Worm (Caenorhabditis elegans) whole organism, L1 larva: Measurements from ENCODE around the gene C54F6.12.

Experiments used
- C04F5.9 ChIP-seq: sonication (generic microtip); optimal IDR thresholded peaks from 2 replicates; lab custom pipeline; 2016; ENCODE audit warnings: missing genetic modification characterization, missing compliant biosample characterization
- C16A3.4 ChIP-seq: fragments of 150-350 bp; optimal IDR thresholded peaks from 2 replicates; lab custom pipeline; 2014; ENCODE audit warnings: missing biosample characterization, missing genetic modification characterization
- C34B4.2 ChIP-seq: sonication (generic microtip); optimal IDR thresholded peaks from 2 replicates; lab custom pipeline; 2017; ENCODE audit warnings: mild to moderate bottlenecking, missing genetic modification characterization, missing compliant biosample characterization
- F16B12.6 ChIP-seq: fragments of 150-350 bp; optimal IDR thresholded peaks from 2 replicates; lab custom pipeline; 2014; ENCODE audit warnings: missing biosample characterization, missing genetic modification characterization
- Y116A8C.19 ChIP-seq: sonication (generic microtip); optimal IDR thresholded peaks from 2 replicates; lab custom pipeline; 2016; ENCODE audit warnings: missing compliant biosample characterization, missing genetic modification characterization, borderline replicate concordance
- aha-1 ChIP-seq: fragments of 150-350 bp; optimal IDR thresholded peaks from 2 replicates; lab custom pipeline; 2014; ENCODE audit warnings: missing biosample characterization, missing genetic modification characterization
- aly-2 ChIP-seq: fragments of 150-350 bp; optimal IDR thresholded peaks from 2 replicates; lab custom pipeline; 2014; ENCODE audit warnings: missing biosample characterization, missing genetic modification characterization
- ama-1 ChIP-seq: fragments of 150-350 bp; optimal IDR thresholded peaks from 2 replicates; lab custom pipeline; 2014
- blmp-1 ChIP-seq: fragments of 150-350 bp; optimal IDR thresholded peaks from 2 replicates; lab custom pipeline; 2014; ENCODE audit warnings: missing biosample characterization, missing genetic modification characterization
- ceh-8 ChIP-seq: fragments of 200-800 bp; sonication (Bioruptor generic); optimal IDR thresholded peaks from 2 replicates; lab custom pipeline; 2018; ENCODE audit warnings: mild to moderate bottlenecking, missing genetic modification characterization, moderate library complexity, missing compliant biosample characterization
- ceh-82 ChIP-seq, 3 experiments: fragments of 150-350 bp in 1 of 3; sonication (generic microtip) in 2 of 3; optimal IDR thresholded peaks; 2 replicates each; lab custom pipeline; 2014 to 2017; ENCODE audit warnings: missing biosample characterization in 3 of 3, missing genetic modification characterization in 3 of 3
- ceh-88 ChIP-seq: fragments of 200-800 bp; sonication (Bioruptor generic); IDR thresholded peaks from 2 replicates; pipeline ENCODE4 v1.3.6; 2022; ENCODE audit warnings: missing genetic modification characterization, missing compliant biosample characterization
- ces-1 ChIP-seq: fragments of 150-350 bp; optimal IDR thresholded peaks from 2 replicates; lab custom pipeline; 2014; ENCODE audit warnings: missing biosample characterization, missing genetic modification reagents, missing genetic modification characterization
- dsc-1 ChIP-seq: sonication (generic microtip); optimal IDR thresholded peaks from 2 replicates; lab custom pipeline; 2016; ENCODE audit warnings: mild to moderate bottlenecking, missing genetic modification characterization, missing compliant biosample characterization
- elt-2 ChIP-seq: sonication (generic microtip); optimal IDR thresholded peaks from 2 replicates; lab custom pipeline; 2016; ENCODE audit warnings: missing genetic modification characterization, mild to moderate bottlenecking, inconsistent platforms, missing compliant biosample characterization, missing genetic modification reagents
- elt-3 ChIP-seq, 6 experiments: fragments of 150-350 bp in 1 of 6; sonication (generic microtip); optimal IDR thresholded peaks; 2 replicates each; lab custom pipeline; 2017 to 2018; ENCODE audit warnings: missing biosample characterization in 6 of 6, missing genetic modification characterization in 6 of 6, inconsistent platforms in 1 of 6
- ets-5 ChIP-seq: fragments of 200-800 bp; sonication (Bioruptor generic); IDR thresholded peaks from 2 replicates; pipeline ENCODE4 v1.3.6; 2022; ENCODE audit warnings: missing genetic modification characterization, missing compliant biosample characterization
- fkh-10 ChIP-seq: sonication (generic microtip); optimal IDR thresholded peaks from 2 replicates; lab custom pipeline; 2017; ENCODE audit warnings: missing biosample characterization, missing genetic modification reagents, missing genetic modification characterization
- fkh-4 ChIP-seq: sonication (generic microtip); optimal IDR thresholded peaks from 2 replicates; lab custom pipeline; 2016; ENCODE audit warnings: missing compliant biosample characterization, missing genetic modification characterization, borderline replicate concordance
- fos-1 ChIP-seq: fragments of 150-350 bp; optimal IDR thresholded peaks from 2 replicates; lab custom pipeline; 2014; ENCODE audit warnings: missing biosample characterization, missing genetic modification characterization
- hlh-17 ChIP-seq: fragments of 200-800 bp; sonication (Bioruptor generic); optimal IDR thresholded peaks from 2 replicates; lab custom pipeline; 2018; ENCODE audit warnings: missing genetic modification characterization, mild to moderate bottlenecking, missing compliant biosample characterization, moderate library complexity, borderline replicate concordance
- hpl-2 ChIP-seq: fragments of 150-350 bp; optimal IDR thresholded peaks from 2 replicates; lab custom pipeline; 2014; ENCODE audit warnings: missing biosample characterization, missing genetic modification reagents, missing genetic modification characterization
- irx-1 ChIP-seq: sonication (generic microtip); optimal IDR thresholded peaks from 2 replicates; lab custom pipeline; 2016; ENCODE audit warnings: missing genetic modification characterization, missing compliant biosample characterization
- isw-1 ChIP-seq: fragments of 200-800 bp; sonication (Bioruptor generic); IDR thresholded peaks from 2 replicates; pipeline ENCODE4 v1.3.6; 2022; ENCODE audit warnings: missing genetic modification characterization, missing compliant biosample characterization
- jun-1 ChIP-seq: fragments of 150-350 bp; optimal IDR thresholded peaks from 2 replicates; lab custom pipeline; 2014; ENCODE audit warnings: missing biosample characterization, missing genetic modification reagents, missing genetic modification characterization
- lin-13 ChIP-seq: fragments of 150-350 bp; optimal IDR thresholded peaks from 2 replicates; lab custom pipeline; 2014; ENCODE audit warnings: missing biosample characterization, missing genetic modification reagents, missing genetic modification characterization
- lin-15B ChIP-seq: fragments of 150-350 bp; sonication (generic microtip); optimal IDR thresholded peaks from 3 replicates; lab custom pipeline; 2014; ENCODE audit warnings: missing biosample characterization, missing genetic modification characterization
- lin-35 ChIP-seq, 2 experiments: fragments of 150-350 bp; optimal IDR thresholded peaks; 2 replicates each; lab custom pipeline; 2014; ENCODE audit warnings: missing biosample characterization in 2 of 2, missing genetic modification characterization in 2 of 2, missing genetic modification reagents in 2 of 2
- lin-39 ChIP-seq: fragments of 150-350 bp; optimal IDR thresholded peaks from 2 replicates; lab custom pipeline; 2014; ENCODE audit warnings: missing biosample characterization, missing genetic modification reagents, missing genetic modification characterization
- lir-3 ChIP-seq: sonication (generic microtip); optimal IDR thresholded peaks from 2 replicates; lab custom pipeline; 2016; ENCODE audit warnings: mild to moderate bottlenecking, missing genetic modification characterization, moderate library complexity, missing compliant biosample characterization; ENCODE audit not compliant: poor library complexity
- lsy-2 ChIP-seq, 2 experiments: fragments of 150-350 bp; optimal IDR thresholded peaks; 2 replicates each; lab custom pipeline; 2014; ENCODE audit warnings: missing biosample characterization in 2 of 2, missing genetic modification characterization in 2 of 2
- mab-9 ChIP-seq: fragments of 200-800 bp; sonication (Bioruptor generic); IDR thresholded peaks from 2 replicates; pipeline ENCODE4 v1.3.6; 2022; ENCODE audit warnings: missing genetic modification reagents, missing genetic modification characterization, missing compliant biosample characterization
- mdl-1 ChIP-seq, 2 experiments: fragments of 150-350 bp; optimal IDR thresholded peaks; 2 replicates each; lab custom pipeline; 2014 to 2017; ENCODE audit warnings: missing biosample characterization in 2 of 2, missing genetic modification characterization in 2 of 2, inconsistent platforms in 1 of 2
- mef-2 ChIP-seq: fragments of 150-350 bp; optimal IDR thresholded peaks from 2 replicates; lab custom pipeline; 2014; ENCODE audit warnings: missing biosample characterization, missing genetic modification characterization
- mep-1 ChIP-seq: fragments of 150-350 bp; optimal IDR thresholded peaks from 2 replicates; lab custom pipeline; 2014; ENCODE audit warnings: missing biosample characterization, missing genetic modification characterization
- nhr-12 ChIP-seq: sonication (generic microtip); optimal IDR thresholded peaks from 2 replicates; lab custom pipeline; 2017; ENCODE audit warnings: missing biosample characterization, missing genetic modification characterization
- nhr-19 ChIP-seq: fragments of 200-800 bp; sonication (Bioruptor generic); conservative IDR thresholded peaks from 2 replicates; pipeline ENCODE4 v1.3.6; 2022; ENCODE audit warnings: missing genetic modification characterization, missing compliant biosample characterization
- nhr-47 ChIP-seq: sonication (generic microtip); optimal IDR thresholded peaks from 2 replicates; lab custom pipeline; 2016; ENCODE audit warnings: mild to moderate bottlenecking, missing genetic modification characterization, moderate library complexity, missing compliant biosample characterization
- nhr-71 ChIP-seq: sonication (generic microtip); optimal IDR thresholded peaks from 2 replicates; lab custom pipeline; 2016; ENCODE audit warnings: mild to moderate bottlenecking, missing genetic modification characterization, moderate library complexity, missing compliant biosample characterization
- nhr-76 ChIP-seq: sonication (generic microtip); optimal IDR thresholded peaks from 2 replicates; lab custom pipeline; 2017; ENCODE audit warnings: missing biosample characterization, missing genetic modification characterization
- nhr-77 ChIP-seq: fragments of 150-350 bp; optimal IDR thresholded peaks from 2 replicates; lab custom pipeline; 2014; ENCODE audit warnings: missing biosample characterization, missing genetic modification characterization
- nhr-84 ChIP-seq: sonication (generic microtip); optimal IDR thresholded peaks from 2 replicates; lab custom pipeline; 2017; ENCODE audit warnings: missing biosample characterization, missing genetic modification characterization
- pqm-1 ChIP-seq: sonication (generic microtip); optimal IDR thresholded peaks from 3 replicates; lab custom pipeline; 2017; ENCODE audit warnings: missing biosample characterization, missing genetic modification characterization
- skn-1 ChIP-seq: fragments of 150-350 bp; optimal IDR thresholded peaks from 2 replicates; lab custom pipeline; 2014; ENCODE audit warnings: missing biosample characterization, missing genetic modification characterization
- sox-4 ChIP-seq: sonication (generic microtip); optimal IDR thresholded peaks from 2 replicates; lab custom pipeline; 2016; ENCODE audit warnings: missing genetic modification characterization, missing compliant biosample characterization
- sptf-1 ChIP-seq: fragments of 150-350 bp; optimal IDR thresholded peaks from 2 replicates; lab custom pipeline; 2014; ENCODE audit warnings: missing biosample characterization, missing genetic modification characterization
- sup-37 ChIP-seq: fragments of 200-800 bp; sonication (Bioruptor generic); optimal IDR thresholded peaks from 2 replicates; lab custom pipeline; 2018; ENCODE audit warnings: mild to moderate bottlenecking, missing genetic modification characterization, missing compliant biosample characterization
- unc-130 ChIP-seq: fragments of 150-350 bp; optimal IDR thresholded peaks from 2 replicates; lab custom pipeline; 2017; ENCODE audit warnings: missing biosample characterization, missing genetic modification characterization, inconsistent platforms
- unc-62 ChIP-seq: fragments of 150-350 bp; optimal IDR thresholded peaks from 2 replicates; lab custom pipeline; 2014; ENCODE audit warnings: missing biosample characterization, missing genetic modification reagents, missing genetic modification characterization
- unc-98 ChIP-seq: fragments of 200-800 bp; sonication (Bioruptor generic); IDR thresholded peaks from 2 replicates; pipeline ENCODE4 v1.3.6; 2022; ENCODE audit warnings: missing genetic modification characterization, missing compliant biosample characterization
- vab-15 ChIP-seq: sonication (generic microtip); optimal IDR thresholded peaks from 2 replicates; lab custom pipeline; 2017; ENCODE audit warnings: missing genotype, mild to moderate bottlenecking, missing genetic modification characterization, missing compliant biosample characterization
- zip-4 ChIP-seq: fragments of 200-800 bp; sonication (Bioruptor generic); optimal IDR thresholded peaks from 2 replicates; lab custom pipeline; 2018; ENCODE audit warnings: mild to moderate bottlenecking, missing genetic modification characterization, moderate library complexity, missing compliant biosample characterization
- ztf-11 ChIP-seq, 2 experiments: sonication (generic microtip); optimal IDR thresholded peaks; 2 replicates each; lab custom pipeline; 2016 to 2017; ENCODE audit warnings: missing genetic modification characterization in 2 of 2, missing biosample characterization in 1 of 2, missing compliant biosample characterization in 1 of 2
- ztf-4 ChIP-seq: fragments of 150-350 bp; optimal IDR thresholded peaks from 2 replicates; lab custom pipeline; 2014; ENCODE audit warnings: missing biosample characterization, missing genetic modification characterization

The C54F6.12 gene

DNA sequence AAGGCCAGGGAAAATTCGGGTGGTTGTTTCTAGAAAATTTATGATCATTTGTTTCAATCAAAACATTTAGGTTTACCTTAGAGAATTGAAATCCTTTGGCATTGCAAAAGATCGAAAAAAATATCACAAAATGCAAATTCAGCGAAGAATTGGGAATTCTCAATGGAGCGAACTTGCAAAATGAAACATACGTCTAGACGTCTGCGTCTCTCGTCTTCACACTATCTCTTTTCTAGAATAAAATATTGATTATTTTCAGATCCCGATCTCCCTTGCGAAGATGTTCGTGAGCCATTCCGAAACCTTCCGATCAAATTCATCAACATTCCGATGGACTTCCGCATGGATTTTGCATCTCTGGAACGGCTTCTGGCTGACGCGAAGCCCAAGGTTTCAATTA, 42.5 kb upstream of the C54F6.12 start, which contains the start of gene ets-6 (continued):
- TF ChIP-seq hlh-17 (GFP tag; lab: Kevin White, UChicago) (no peak), Y116A8C.19 (no peak), mef-2 (tag; lab: Kevin White, UChicago) (no peak), nhr-47 (tag; lab: Kevin White, UChicago) (peak; percentile 70), lsy-2 (tag; optimal IDR thresholded peaks at IDR 0.05; lab: Kevin White, UChicago) (peak; percentile 66 to 77), ceh-82 (tag; optimal IDR thresholded peaks at IDR 0.05; lab: Kevin White, UChicago) (peak in 2 of 3 experiments; percentile 26 to 27), ceh-8 (GFP tag; lab: Kevin White, UChicago) (no peak), ztf-4 (tag; lab: Kevin White, UChicago) (no peak), skn-1 (peak; percentile 25), hpl-2 (GFP tag; lab: Kevin White, UChicago) (no peak), vab-15 (no peak), sptf-1 (no peak), lin-35 (GFP tag; optimal IDR thresholded peaks at IDR 0.05; lab: Kevin White, UChicago) (peak; percentile 58 to 79), fkh-4 (tag; lab: Kevin White, UChicago) (no peak), mep-1 (peak; percentile 72), lin-13 (no peak), ama-1 (no peak), ces-1 (GFP tag; lab: Kevin White, UChicago) (no peak), lin-39 (peak; percentile 25), mab-9 (GFP tag; lab: Robert Waterston, UW) (no peak), nhr-12 (tag; lab: Kevin White, UChicago) (no peak), unc-98 (no peak), sox-4 (tag; lab: Kevin White, UChicago) (no peak), zip-4 (GFP tag; lab: Kevin White, UChicago) (no peak), C04F5.9 (no peak), nhr-76 (tag; lab: Kevin White, UChicago) (no peak), isw-1 (GFP tag; lab: Robert Waterston, UW) (no peak), nhr-77 (tag; lab: Kevin White, UChicago) (peak; percentile 60), irx-1 (no peak), nhr-19 (GFP tag; lab: Robert Waterston, UW) (peak; percentile 54), jun-1 (tag; lab: Kevin White, UChicago) (peak; percentile 49), ceh-88 (GFP tag; lab: Robert Waterston, UW) (no peak), sup-37 (GFP tag; lab: Kevin White, UChicago) (no peak), aha-1 (tag; lab: Kevin White, UChicago) (no peak), elt-2 (no peak), elt-3 (tag; optimal IDR thresholded peaks at IDR 0.05; lab: Kevin White, UChicago) (peak in 2 of 6 experiments; percentile 12 to 34), unc-62 (GFP tag; lab: Kevin White, UChicago) (no peak), C16A3.4 (peak; percentile 27), F16B12.6 (tag; lab: Kevin White, UChicago) (no peak), fos-1 (tag; lab: Kevin White, UChicago) (peak; percentile 37), pqm-1 (tag; lab: Kevin White, UChicago) (no peak), nhr-71 (peak; percentile 76), mdl-1 (tag; optimal IDR thresholded peaks at IDR 0.05; lab: Kevin White, UChicago) (no peak), unc-130 (tag; lab: Kevin White, UChicago) (no peak), lir-3 (tag; lab: Kevin White, UChicago) (no peak), nhr-84 (no peak), dsc-1 (peak; percentile 44), ets-5 (GFP tag; lab: Robert Waterston, UW) (no peak), ztf-11 (tag; optimal IDR thresholded peaks at IDR 0.05; lab: Kevin White, UChicago) (no peak), aly-2 (no peak), C34B4.2 (tag; lab: Kevin White, UChicago) (no peak), fkh-10 (GFP tag; lab: Kevin White, UChicago) (no peak), blmp-1 (tag; lab: Kevin White, UChicago) (peak; percentile 20), lin-15B (tag; lab: Kevin White, UChicago) (peak; percentile 2)
